Fruit fly (Drosophila melanogaster) whole organism, embryonic: ENCODE measurements around the gene CG16824.

Experiments used
- Bgb ChIP-seq: fragments of 200-800 bp; sonication (Bioruptor generic); IDR thresholded peaks from 2 replicates; pipeline ENCODE4 v1.3.6; 2022; ENCODE audit warnings: missing biosample characterization, missing genetic modification characterization; ENCODE audit not compliant: partially characterized antibody
- CG14710 ChIP-seq: fragments of 200-800 bp; sonication (Bioruptor generic); optimal IDR thresholded peaks from 3 replicates; lab custom pipeline; 2019; ENCODE audit warnings: missing biosample characterization, mild to moderate bottlenecking, missing genetic modification characterization, moderate library complexity
- CG2129 ChIP-seq: fragments of 200-800 bp; sonication (Bioruptor generic); IDR thresholded peaks from 2 replicates; pipeline ENCODE4 v1.3.6; 2022; ENCODE audit warnings: missing biosample characterization, missing genetic modification characterization; ENCODE audit not compliant: partially characterized antibody
- CG8765 ChIP-seq: fragments of 200-800 bp; sonication (Bioruptor generic); IDR thresholded peaks from 2 replicates; pipeline ENCODE4 v1.3.6; 2022; ENCODE audit warnings: missing biosample characterization, missing genetic modification characterization
- CTCF ChIP-seq: fragments of 200-800 bp; sonication (Bioruptor generic); optimal IDR thresholded peaks from 2 replicates; lab custom pipeline; 2017; ENCODE audit warnings: missing biosample characterization, mild to moderate bottlenecking, missing genetic modification characterization, moderate library complexity
- HmgZ ChIP-seq: fragments of 200-800 bp; sonication (Bioruptor generic); optimal IDR thresholded peaks from 2 replicates; lab custom pipeline; 2018; ENCODE audit warnings: missing biosample characterization, mild to moderate bottlenecking, missing genetic modification characterization
- bsh ChIP-seq, 2 experiments: fragments of 200-800 bp; sonication (Bioruptor generic); optimal IDR thresholded peaks; 2 replicates each; lab custom pipeline; 2017 to 2018; ENCODE audit warnings: mild to moderate bottlenecking in 2 of 2, missing biosample characterization in 2 of 2, missing genetic modification characterization in 2 of 2, moderate library complexity in 1 of 2
- croc ChIP-seq: fragments of 200-800 bp; sonication (Bioruptor generic); conservative IDR thresholded peaks from 3 replicates; pipeline ENCODE4 v1.3.6; 2022; ENCODE audit warnings: missing biosample characterization, missing genetic modification characterization
- cwo ChIP-seq: fragments of 200-800 bp; sonication (Bioruptor generic); optimal IDR thresholded peaks from 3 replicates; lab custom pipeline; 2017; ENCODE audit warnings: missing biosample characterization, missing genetic modification characterization, mild to moderate bottlenecking, moderate library complexity, missing genetic modification reagents
- exex ChIP-seq: fragments of 200-800 bp; sonication (Bioruptor generic); optimal IDR thresholded peaks from 4 replicates; lab custom pipeline; 2018; ENCODE audit warnings: missing biosample characterization, mild to moderate bottlenecking, missing genetic modification characterization, moderate library complexity
- fd96Cb ChIP-seq: fragments of 200-800 bp; sonication (Bioruptor generic); optimal IDR thresholded peaks from 2 replicates; lab custom pipeline; 2018; ENCODE audit warnings: missing biosample characterization, mild to moderate bottlenecking, missing genetic modification characterization, moderate library complexity
- sc ChIP-seq, 3 experiments: fragments of >200 bp in 2 of 3; fragments of 200-800 bp in 1 of 3; sonication (Bioruptor generic) in 1 of 3; optimal IDR thresholded peaks; 2 replicates in 2 of 3; 3 replicates in 1 of 3; lab custom pipeline; 2017; ENCODE audit warnings: mild to moderate bottlenecking in 1 of 3, missing biosample characterization in 1 of 3, missing genetic modification characterization in 1 of 3, missing genetic modification reagents in 1 of 3

dm6 chr2L:13245855-13246645 is 46.8 kb upstream of the CG16824 start, which contains the start of gene CG16820:
- TF ChIP-seq CG2129 (GFP tag; lab: Robert Waterston, UW), result no peak
- no peak for TF ChIP-seq Bgb (GFP tag; lab: Robert Waterston, UW)
- TF ChIP-seq croc (GFP tag; lab: Robert Waterston, UW), result no peak
- no peak for TF ChIP-seq CG14710 (tag; lab: Kevin White, UChicago)
- TF ChIP-seq bsh (GFP tag; optimal IDR thresholded peaks at IDR 0.05; lab: Kevin White, UChicago), result no peak
- TF ChIP-seq exex, result no peak
- no peak for TF ChIP-seq fd96Cb (tag; lab: Kevin White, UChicago)
- TF ChIP-seq sc (optimal IDR thresholded peaks at IDR 0.05; lab: Kevin White, UChicago), result no peak
- no peak for TF ChIP-seq sc (GFP tag; optimal IDR thresholded peaks at IDR 0.05; lab: Kevin White, UChicago)
- TF ChIP-seq CTCF (GFP tag; lab: Kevin White, UChicago), result no peak
- no peak for TF ChIP-seq HmgZ (tag; lab: Kevin White, UChicago)
- TF ChIP-seq CG8765 (GFP tag; lab: Robert Waterston, UW), result no peak
- TF ChIP-seq cwo (GFP tag; lab: Kevin White, UChicago), result no peak
